Fruit fly (Drosophila melanogaster) whole organism, embryonic: Measurements from ENCODE around the gene Dfd.

ENCODE experiments used
- Atf6 ChIP-seq: fragments of 200-800 bp; sonication (Bioruptor generic); IDR thresholded peaks from 2 replicates; pipeline ENCODE4 v1.3.6; 2022; ENCODE audit warnings: missing biosample characterization, missing genetic modification characterization
- CG1024 ChIP-seq: fragments of 200-800 bp; sonication (Bioruptor generic); IDR thresholded peaks from 2 replicates; pipeline ENCODE4 v1.3.6; 2022; ENCODE audit warnings: missing biosample characterization, missing genetic modification characterization
- CG12236 ChIP-seq: fragments of 200-800 bp; sonication (Bioruptor generic); optimal IDR thresholded peaks from 2 replicates; lab custom pipeline; 2016; ENCODE audit warnings: missing biosample characterization, missing genetic modification characterization
- CG13424 ChIP-seq: fragments of 200-800 bp; sonication (Bioruptor generic); optimal IDR thresholded peaks from 2 replicates; lab custom pipeline; 2019; ENCODE audit warnings: missing biosample characterization, mild to moderate bottlenecking, missing genetic modification characterization, moderate library complexity
- CG14050 ChIP-seq: fragments of 200-800 bp; sonication (Bioruptor generic); IDR thresholded peaks from 3 replicates; pipeline ENCODE4 v1.3.6; 2022; ENCODE audit warnings: missing biosample characterization, missing genetic modification characterization
- CG14441 ChIP-seq: fragments of 200-800 bp; sonication (Bioruptor generic); IDR thresholded peaks from 2 replicates; pipeline ENCODE4 v1.3.6; 2022; ENCODE audit warnings: missing biosample characterization, missing genetic modification characterization
- CG1529 ChIP-seq: fragments of 200-800 bp; sonication (Bioruptor generic); optimal IDR thresholded peaks from 3 replicates; lab custom pipeline; 2018; ENCODE audit warnings: missing biosample characterization, missing genetic modification characterization
- CG17186 ChIP-seq: fragments of 200-800 bp; sonication (Bioruptor generic); optimal IDR thresholded peaks from 3 replicates; lab custom pipeline; 2017; ENCODE audit warnings: missing biosample characterization, missing genetic modification reagents, missing genetic modification characterization
- CG17912 ChIP-seq: fragments of 200-800 bp; sonication (Bioruptor generic); optimal IDR thresholded peaks from 2 replicates; lab custom pipeline; 2018; ENCODE audit warnings: missing biosample characterization, mild to moderate bottlenecking, missing genetic modification characterization
- CG3281 ChIP-seq: fragments of 200-800 bp; sonication (Bioruptor generic); optimal IDR thresholded peaks from 3 replicates; lab custom pipeline; 2017; ENCODE audit warnings: missing biosample characterization, mild to moderate bottlenecking, missing genetic modification characterization
- CG34376 ChIP-seq: fragments of 200-800 bp; sonication (Bioruptor generic); optimal IDR thresholded peaks from 2 replicates; lab custom pipeline; 2018; ENCODE audit warnings: missing biosample characterization, mild to moderate bottlenecking, missing genetic modification characterization
- CG34422 ChIP-seq: fragments of 200-800 bp; sonication (Bioruptor generic); IDR thresholded peaks from 3 replicates; pipeline ENCODE4 v1.3.6; 2022; ENCODE audit warnings: missing biosample characterization, missing genetic modification characterization
- CG4707 ChIP-seq: fragments of 200-800 bp; sonication (Bioruptor generic); optimal IDR thresholded peaks from 2 replicates; lab custom pipeline; 2018; ENCODE audit warnings: missing biosample characterization, mild to moderate bottlenecking, missing genetic modification characterization, moderate library complexity
- CG6175 ChIP-seq: fragments of 200-800 bp; sonication (Bioruptor generic); IDR thresholded peaks from 3 replicates; pipeline ENCODE4 v1.3.6; 2022; ENCODE audit warnings: missing biosample characterization, missing genetic modification characterization
- CG8924 ChIP-seq: fragments of 200-800 bp; optimal IDR thresholded peaks from 3 replicates; lab custom pipeline; 2019; ENCODE audit warnings: missing biosample characterization, mild to moderate bottlenecking, missing genetic modification characterization, moderate library complexity
- CrebB ChIP-seq: fragments of 200-800 bp; sonication (Bioruptor generic); optimal IDR thresholded peaks from 3 replicates; lab custom pipeline; 2018; ENCODE audit warnings: missing biosample characterization, mild to moderate bottlenecking, missing genetic modification characterization
- D ChIP-seq, 2 experiments: fragments of 200-800 bp in 1 of 2; fragments of >200 bp in 1 of 2; sonication (Bioruptor generic) in 1 of 2; optimal IDR thresholded peaks; 2 replicates in 1 of 2; 3 replicates in 1 of 2; lab custom pipeline; 2017; ENCODE audit warnings: mild to moderate bottlenecking in 1 of 2, missing biosample characterization in 1 of 2, missing genetic modification characterization in 1 of 2, missing genetic modification reagents in 1 of 2
- D19A ChIP-seq: fragments of 200-800 bp; optimal IDR thresholded peaks from 3 replicates; lab custom pipeline; 2019; ENCODE audit warnings: missing biosample characterization, mild to moderate bottlenecking, missing genetic modification characterization, moderate library complexity
- Dek ChIP-seq: fragments of 200-800 bp; sonication (Bioruptor generic); optimal IDR thresholded peaks from 3 replicates; lab custom pipeline; 2019; ENCODE audit warnings: missing biosample characterization, mild to moderate bottlenecking, missing genetic modification characterization, moderate library complexity
- E2f2 ChIP-seq: fragments of 200-800 bp; sonication (Bioruptor generic); IDR thresholded peaks from 2 replicates; pipeline ENCODE4 v1.3.6; 2022; ENCODE audit warnings: missing biosample characterization, missing genetic modification characterization
- HHEX ChIP-seq: fragments of 200-800 bp; sonication (Bioruptor generic); optimal IDR thresholded peaks from 3 replicates; lab custom pipeline; 2017; ENCODE audit warnings: missing biosample characterization, mild to moderate bottlenecking, missing genetic modification characterization, missing genetic modification reagents
- HmgD ChIP-seq: fragments of 200-800 bp; sonication (Bioruptor generic); optimal IDR thresholded peaks from 3 replicates; lab custom pipeline; 2016; ENCODE audit warnings: missing biosample characterization, missing genetic modification characterization
- Myb ChIP-seq: fragments of 200-800 bp; sonication (Bioruptor generic); optimal IDR thresholded peaks from 2 replicates; lab custom pipeline; 2016; ENCODE audit warnings: missing biosample characterization, missing genetic modification characterization
- Opbp ChIP-seq: fragments of 200-800 bp; sonication (Bioruptor generic); IDR thresholded peaks from 3 replicates; pipeline ENCODE4 v1.3.6; 2022; ENCODE audit warnings: missing biosample characterization, missing genetic modification characterization; ENCODE audit not compliant: partially characterized antibody
- Scr ChIP-seq: fragments of 200-800 bp; sonication (Bioruptor generic); IDR thresholded peaks from 2 replicates; pipeline ENCODE4 v1.3.6; 2022; ENCODE audit warnings: missing biosample characterization, missing genetic modification characterization; ENCODE audit not compliant: partially characterized antibody
- Xrp1 ChIP-seq: fragments of 200-800 bp; sonication (Bioruptor generic); IDR thresholded peaks from 2 replicates; pipeline ENCODE4 v1.3.6; 2022; ENCODE audit warnings: missing biosample characterization, missing genetic modification characterization
- YL-1 ChIP-seq: fragments of 200-800 bp; sonication (Bioruptor generic); optimal IDR thresholded peaks from 3 replicates; lab custom pipeline; 2017; ENCODE audit warnings: missing biosample characterization, mild to moderate bottlenecking, missing genetic modification characterization
- al ChIP-seq: fragments of 200-800 bp; sonication (Bioruptor generic); IDR thresholded peaks from 2 replicates; pipeline ENCODE4 v1.3.6; 2022; ENCODE audit warnings: missing biosample characterization, missing genetic modification characterization
- amos ChIP-seq: fragments of 200-800 bp; sonication (Bioruptor generic); IDR thresholded peaks from 2 replicates; pipeline ENCODE4 v1.3.6; 2022; ENCODE audit warnings: missing biosample characterization, missing genetic modification characterization; ENCODE audit not compliant: partially characterized antibody
- cad ChIP-seq: fragments of >200 bp; optimal IDR thresholded peaks from 2 replicates; lab custom pipeline; 2017; ENCODE audit warnings: missing biosample characterization, missing genetic modification characterization
- cas ChIP-seq: fragments of 200-800 bp; sonication (Bioruptor generic); IDR thresholded peaks from 2 replicates; pipeline ENCODE4 v1.3.6; 2022; ENCODE audit warnings: missing biosample characterization, missing genetic modification characterization
- caup ChIP-seq: fragments of 200-800 bp; sonication (Bioruptor generic); optimal IDR thresholded peaks from 3 replicates; lab custom pipeline; 2017; ENCODE audit warnings: missing biosample characterization, mild to moderate bottlenecking, missing genetic modification characterization, moderate library complexity; ENCODE audit not compliant: severe bottlenecking
- chinmo ChIP-seq: fragments of 200-800 bp; sonication (Bioruptor generic); IDR thresholded peaks from 4 replicates; pipeline ENCODE4 v1.3.6; 2022; ENCODE audit warnings: missing biosample characterization, missing genetic modification characterization; ENCODE audit not compliant: partially characterized antibody
- chm ChIP-seq: fragments of 200-800 bp; sonication (Bioruptor generic); IDR thresholded peaks from 2 replicates; pipeline ENCODE4 v1.3.6; 2022; ENCODE audit warnings: missing biosample characterization, missing genetic modification characterization
- cwo ChIP-seq: fragments of 200-800 bp; sonication (Bioruptor generic); optimal IDR thresholded peaks from 3 replicates; lab custom pipeline; 2017; ENCODE audit warnings: missing biosample characterization, missing genetic modification characterization, mild to moderate bottlenecking, moderate library complexity, missing genetic modification reagents
- eyg ChIP-seq: fragments of 200-800 bp; sonication (Bioruptor generic); optimal IDR thresholded peaks from 3 replicates; lab custom pipeline; 2016; ENCODE audit warnings: missing biosample characterization, missing genetic modification characterization
- fd102C ChIP-seq: fragments of 200-800 bp; sonication (Bioruptor generic); optimal IDR thresholded peaks from 2 replicates; lab custom pipeline; 2018; ENCODE audit warnings: missing biosample characterization, mild to moderate bottlenecking, missing genetic modification characterization, moderate library complexity
- her ChIP-seq: fragments of 200-800 bp; sonication (Bioruptor generic); optimal IDR thresholded peaks from 2 replicates; lab custom pipeline; 2016; ENCODE audit warnings: missing biosample characterization, missing genetic modification characterization
- lbe ChIP-seq: fragments of 200-800 bp; sonication (Bioruptor generic); optimal IDR thresholded peaks from 2 replicates; lab custom pipeline; 2016; ENCODE audit warnings: missing biosample characterization, mild to moderate bottlenecking, missing genetic modification characterization
- lola ChIP-seq, 3 experiments: fragments of >200 bp in 2 of 3; fragments of 200-800 bp in 1 of 3; sonication (Bioruptor generic) in 1 of 3; optimal IDR thresholded peaks; 2 replicates each; lab custom pipeline; 2017 to 2019; ENCODE audit warnings: missing biosample characterization in 3 of 3, missing genetic modification characterization in 3 of 3, mild to moderate bottlenecking in 1 of 3, moderate library complexity in 1 of 3
- nmo ChIP-seq: fragments of 200-800 bp; sonication (Bioruptor generic); optimal IDR thresholded peaks from 2 replicates; lab custom pipeline; 2018; ENCODE audit warnings: missing biosample characterization, mild to moderate bottlenecking, missing genetic modification characterization, moderate library complexity
- onecut ChIP-seq: fragments of 200-800 bp; sonication (Bioruptor generic); IDR thresholded peaks from 2 replicates; pipeline ENCODE4 v1.3.6; 2022; ENCODE audit warnings: missing biosample characterization, missing genetic modification characterization
- pb ChIP-seq: fragments of 200-800 bp; sonication (Bioruptor generic); optimal IDR thresholded peaks from 3 replicates; lab custom pipeline; 2016; ENCODE audit warnings: missing biosample characterization, missing genetic modification characterization
- peb ChIP-seq: fragments of 200-800 bp; sonication (Bioruptor generic); IDR thresholded peaks from 2 replicates; pipeline ENCODE4 v1.3.6; 2022; ENCODE audit warnings: missing biosample characterization, missing genetic modification characterization
- salm ChIP-seq: fragments of 200-800 bp; sonication (Bioruptor generic); optimal IDR thresholded peaks from 2 replicates; lab custom pipeline; 2018; ENCODE audit warnings: missing biosample characterization, mild to moderate bottlenecking, missing genetic modification characterization
- sc ChIP-seq, 3 experiments: fragments of >200 bp in 2 of 3; fragments of 200-800 bp in 1 of 3; sonication (Bioruptor generic) in 1 of 3; optimal IDR thresholded peaks; 2 replicates in 2 of 3; 3 replicates in 1 of 3; lab custom pipeline; 2017; ENCODE audit warnings: mild to moderate bottlenecking in 1 of 3, missing biosample characterization in 1 of 3, missing genetic modification characterization in 1 of 3, missing genetic modification reagents in 1 of 3
- ssp ChIP-seq: fragments of 200-800 bp; sonication (Bioruptor generic); IDR thresholded peaks from 2 replicates; pipeline ENCODE4 v1.3.6; 2022; ENCODE audit warnings: missing biosample characterization, missing genetic modification characterization
- stwl ChIP-seq: fragments of 200-800 bp; sonication (Bioruptor generic); optimal IDR thresholded peaks from 3 replicates; lab custom pipeline; 2018; ENCODE audit warnings: missing biosample characterization, mild to moderate bottlenecking, missing genetic modification characterization, moderate library complexity
- tap ChIP-seq: fragments of 200-800 bp; optimal IDR thresholded peaks from 3 replicates; lab custom pipeline; 2019; ENCODE audit warnings: missing biosample characterization, mild to moderate bottlenecking, missing genetic modification characterization, moderate library complexity
- zen ChIP-seq: fragments of 200-800 bp; sonication (Bioruptor generic); optimal IDR thresholded peaks from 3 replicates; lab custom pipeline; 2018; ENCODE audit warnings: missing biosample characterization, mild to moderate bottlenecking, missing genetic modification characterization, moderate library complexity

The Dfd gene

DNA sequence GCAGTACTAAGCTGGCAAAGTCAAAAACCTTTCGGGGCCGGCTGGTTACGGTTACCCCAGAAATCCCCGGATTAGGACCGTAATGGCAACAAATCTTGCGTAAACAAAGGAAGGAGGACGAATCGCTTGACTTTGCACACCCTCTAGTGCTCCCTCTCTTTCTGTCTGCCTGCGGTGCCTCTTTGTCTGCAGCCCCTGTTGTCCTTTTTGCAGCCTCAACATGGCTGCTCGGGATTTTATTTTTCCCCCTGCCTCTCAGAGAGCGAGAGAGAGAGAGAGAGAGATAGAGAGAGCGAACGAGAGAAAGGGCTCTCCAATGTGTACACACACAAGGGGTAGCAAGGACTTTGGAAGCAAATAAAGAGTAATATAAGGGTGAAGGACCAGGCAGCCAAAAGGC lies 18.9 kb downstream of the Dfd start (continued):
- TF ChIP-seq cad (peak; percentile 0), ssp (GFP tag; lab: Robert Waterston, UW) (no peak), caup (no peak), Atf6 (GFP tag; lab: Robert Waterston, UW) (no peak), CrebB (tag; lab: Kevin White, UChicago) (no peak), amos (GFP tag; lab: Robert Waterston, UW) (no peak), fd102C (GFP tag; lab: Kevin White, UChicago) (no peak), CG13424 (tag; lab: Kevin White, UChicago) (no peak), zen (peak; percentile 54), cas (GFP tag; lab: Robert Waterston, UW) (no peak), Dek (no peak), her (GFP tag; lab: Kevin White, UChicago) (no peak), CG14050 (GFP tag; lab: Robert Waterston, UW) (no peak), CG34422 (GFP tag; lab: Robert Waterston, UW) (no peak), CG34376 (GFP tag; lab: Kevin White, UChicago) (no peak), Scr (GFP tag; lab: Robert Waterston, UW) (peak; percentile 49), CG14441 (GFP tag; lab: Robert Waterston, UW) (no peak), pb (no peak), Opbp (no peak), D19A (no peak), YL-1 (GFP tag; lab: Kevin White, UChicago) (no peak), CG12236 (GFP tag; lab: Kevin White, UChicago) (no peak), lbe (GFP tag; lab: Kevin White, UChicago) (no peak), onecut (GFP tag; lab: Robert Waterston, UW) (no peak), sc (optimal IDR thresholded peaks at IDR 0.05; lab: Kevin White, UChicago) (no peak), sc (GFP tag; optimal IDR thresholded peaks at IDR 0.05; lab: Kevin White, UChicago) (no peak), cwo (no peak), CG8924 (peak; percentile 2), CG17912 (GFP tag; lab: Kevin White, UChicago) (no peak), tap (tag; lab: Kevin White, UChicago) (no peak), D (optimal IDR thresholded peaks at IDR 0.05; lab: Kevin White, UChicago) (peak; percentile 25), D (GFP tag; optimal IDR thresholded peaks at IDR 0.05; lab: Kevin White, UChicago) (peak; percentile 27), salm (tag; lab: Kevin White, UChicago) (no peak), eyg (GFP tag; lab: Kevin White, UChicago) (no peak), HmgD (GFP tag; lab: Kevin White, UChicago) (peak; percentile 31), E2f2 (no peak), stwl (tag; lab: Kevin White, UChicago) (no peak), Myb (GFP tag; lab: Kevin White, UChicago) (no peak), CG17186 (GFP tag; lab: Kevin White, UChicago) (no peak), CG4707 (GFP tag; lab: Kevin White, UChicago) (no peak), CG1529 (GFP tag; lab: Kevin White, UChicago) (no peak), CG6175 (no peak), HHEX (no peak), nmo (GFP tag; lab: Kevin White, UChicago) (no peak), CG3281 (GFP tag; lab: Kevin White, UChicago) (no peak), peb (GFP tag; lab: Robert Waterston, UW) (no peak), CG1024 (GFP tag; lab: Robert Waterston, UW) (no peak), Xrp1 (GFP tag; lab: Robert Waterston, UW) (no peak), chinmo (no peak), lola (GFP tag; optimal IDR thresholded peaks at IDR 0.05; lab: Kevin White, UChicago) (no peak), al (GFP tag; lab: Robert Waterston, UW) (no peak), chm (GFP tag; lab: Robert Waterston, UW) (0 out of 2 replicates have a peak, but pooled peaks have one; percentile 10)
